Worm (Caenorhabditis elegans) whole organism, midembryonic: ENCODE results near the gene gpx-5.

Experiments
- T22C8.4 ChIP-seq: fragments of 200-800 bp; sonication (Bioruptor generic); IDR thresholded peaks from 2 replicates; pipeline ENCODE4 v1.3.6; 2022; ENCODE audit warnings: missing genetic modification characterization, missing compliant biosample characterization
- klf-2 ChIP-seq: fragments of 200-800 bp; sonication (Bioruptor generic); conservative IDR thresholded peaks from 2 replicates; pipeline ENCODE4 v1.3.6; 2022; ENCODE audit warnings: missing genetic modification reagents, missing genetic modification characterization, missing compliant biosample characterization
- med-1 ChIP-seq: sonication (generic microtip); optimal IDR thresholded peaks from 2 replicates; lab custom pipeline; 2017; ENCODE audit warnings: missing genetic modification characterization, mild to moderate bottlenecking, missing compliant biosample characterization, antibody characterized with exemption, missing genetic modification reagents; ENCODE audit not compliant: insufficient read depth
- tab-1 ChIP-seq: fragments of 200-800 bp; sonication (Bioruptor generic); IDR thresholded peaks from 2 replicates; pipeline ENCODE4 v1.3.6; 2022; ENCODE audit warnings: missing genetic modification characterization, missing compliant biosample characterization
- ztf-29 ChIP-seq: fragments of 200-800 bp; sonication (Bioruptor generic); IDR thresholded peaks from 2 replicates; pipeline ENCODE4 v1.3.6; 2022; ENCODE audit warnings: missing genetic modification reagents, missing genetic modification characterization, missing compliant biosample characterization

DNA sequence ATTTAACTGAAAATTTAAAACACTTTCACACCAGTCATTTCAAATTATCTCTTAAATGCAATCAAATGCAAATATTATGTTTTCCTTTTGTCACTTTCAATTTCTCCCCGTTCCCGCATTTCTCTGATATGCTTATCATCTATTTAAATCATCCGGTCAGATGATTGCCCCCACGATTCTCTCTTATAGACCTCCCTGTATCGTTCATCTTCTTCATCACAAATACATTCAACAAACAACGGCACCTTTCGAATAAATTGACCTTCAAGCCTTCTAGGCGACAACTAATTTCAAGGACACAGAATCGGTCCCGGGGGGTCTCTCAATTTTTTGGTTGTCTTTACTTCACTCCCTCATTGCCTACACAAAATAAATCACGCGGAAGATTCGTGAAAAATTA is 35.6 kb upstream of the gpx-5 start:
- TF ChIP-seq med-1 = no peak
- no peak for TF ChIP-seq ztf-29 (GFP tag; lab: Robert Waterston, UW)
- no peak for TF ChIP-seq klf-2
- no peak for TF ChIP-seq T22C8.4
- no peak for TF ChIP-seq tab-1 (GFP tag; lab: Robert Waterston, UW)
